Fruit fly (Drosophila melanogaster): ENCODE measurements around the gene Ir7e.

The Ir7e gene

dm6 chrX:7893411-7894122 is 12.1 kb upstream of the Ir7e start, which contains the start of the genes CG45089, ND-MNLL and p115 (continued):
- TF ChIP-seq psq (GFP tag; optimal IDR thresholded peaks at IDR 0.05) (no peak), CG7839 (tag; optimal IDR thresholded peaks at IDR 0.05) (peak; percentile 57), sd (tag; optimal IDR thresholded peaks at IDR 0.05) (peak; percentile 13), CG4404 (GFP tag; IDR thresholded peaks at IDR 0.05) (0 out of 2 replicates have a peak, but pooled peaks have one; percentile 28), gfzf (GFP tag; optimal IDR thresholded peaks at IDR 0.05) (peak; percentile 12), CG9727 (GFP tag; optimal IDR thresholded peaks at IDR 0.05) (peak; percentile 71), CG11723 (GFP tag; optimal IDR thresholded peaks at IDR 0.05) (no peak), pho (GFP tag; optimal IDR thresholded peaks at IDR 0.05) (peak; percentile 14), CG43689 (GFP tag; IDR thresholded peaks at IDR 0.05) (no peak), NFAT (GFP tag; IDR thresholded peaks at IDR 0.05) (peak; percentile 44; the same call in 1 of the 2 replicates), CG13894 (tag; optimal IDR thresholded peaks at IDR 0.05) (peak; percentile 72), ERR (GFP tag; optimal IDR thresholded peaks at IDR 0.05) (no peak), nerfin-1 (tag; optimal IDR thresholded peaks at IDR 0.05) (peak; percentile 41), fu2 (GFP tag; optimal IDR thresholded peaks at IDR 0.05) (peak; percentile 20), CG30403 (GFP tag; optimal IDR thresholded peaks at IDR 0.05) (peak; percentile 75), grn (GFP tag; optimal IDR thresholded peaks at IDR 0.05) (no peak), H2.0 (GFP tag; IDR thresholded peaks at IDR 0.05) (0 out of 2 replicates have a peak, but pooled peaks have one; percentile 14), pum (GFP tag; optimal IDR thresholded peaks at IDR 0.05) (peak; percentile 46), CG2199 (GFP tag; IDR thresholded peaks at IDR 0.05) (no peak), HLH54F (GFP tag; optimal IDR thresholded peaks at IDR 0.05) (peak; percentile 18), CG10267 (tag; optimal IDR thresholded peaks at IDR 0.05) (peak; percentile 72), HHEX (GFP tag; optimal IDR thresholded peaks at IDR 0.05) (peak; percentile 18), bbx (GFP tag; IDR thresholded peaks at IDR 0.05; ENCODE audit: partially characterized antibody) (no peak), CG34224 (GFP tag; IDR thresholded peaks at IDR 0.05; ENCODE audit: partially characterized antibody) (no peak), Tbp (GFP tag; optimal IDR thresholded peaks at IDR 0.05) (no peak), crol (GFP tag; IDR thresholded peaks at IDR 0.05) (no peak), dysf (GFP tag; IDR thresholded peaks at IDR 0.05) (peak; percentile 50; the same call in 1 of the 3 replicates), run (tag; optimal IDR thresholded peaks at IDR 0.05) (no peak), Six4 (GFP tag; optimal IDR thresholded peaks at IDR 0.05) (peak; percentile 38), CG8478 (optimal IDR thresholded peaks at IDR 0.05) (no peak), gem (tag; optimal IDR thresholded peaks at IDR 0.05) (peak; percentile 78), bab2 (GFP tag; optimal IDR thresholded peaks at IDR 0.05) (peak; percentile 24), mirr (GFP tag; optimal IDR thresholded peaks at IDR 0.05) (no peak), sob (GFP tag; IDR thresholded peaks at IDR 0.05) (peak; percentile 73), CoRest (tag; optimal IDR thresholded peaks at IDR 0.05) (peak; percentile 64), CG14667 (GFP tag; IDR thresholded peaks at IDR 0.05) (peak; percentile 25; the same call in 1 of the 2 replicates), CG3163 (GFP tag; optimal IDR thresholded peaks at IDR 0.05) (no peak), CG14441 (GFP tag; IDR thresholded peaks at IDR 0.05) (peak; percentile 15; the same call in 1 of the 2 replicates), unc-4 (GFP tag; IDR thresholded peaks at IDR 0.05; ENCODE audit: partially characterized antibody) (peak; percentile 65; the same call in 1 of the 2 replicates), Ets65A (GFP tag) (peak; percentile 93), lbe (GFP tag; optimal IDR thresholded peaks at IDR 0.05) (peak; percentile 54), hbn (GFP tag; IDR thresholded peaks at IDR 0.05; ENCODE audit: partially characterized antibody) (peak; percentile 54), CG17186 (GFP tag; optimal IDR thresholded peaks at IDR 0.05) (peak; percentile 8), Gug (GFP tag; IDR thresholded peaks at IDR 0.05) (peak; percentile 56; the same call in 1 of the 4 replicates), CG6254 (GFP tag; optimal IDR thresholded peaks at IDR 0.05) (peak; percentile 1), CG16815 (GFP tag; optimal IDR thresholded peaks at IDR 0.05) (peak; percentile 8), CG12942 (GFP tag; optimal IDR thresholded peaks at IDR 0.05) (peak; percentile 48), inv (GFP tag; IDR thresholded peaks at IDR 0.05; ENCODE audit: partially characterized antibody) (peak; percentile 61), Sox102F (GFP tag; optimal IDR thresholded peaks at IDR 0.05) (peak; percentile 55)
